Worm (Caenorhabditis elegans) whole organism, midembryonic: ENCODE measurements around the gene K09C4.1.

Experiments used
- T22C8.4 ChIP-seq: fragments of 200-800 bp; sonication (Bioruptor generic); IDR thresholded peaks from 2 replicates; pipeline ENCODE4 v1.3.6; 2022; ENCODE audit warnings: missing genetic modification characterization, missing compliant biosample characterization
- cog-1 ChIP-seq: sonication (generic microtip); optimal IDR thresholded peaks from 2 replicates; lab custom pipeline; 2016; ENCODE audit warnings: missing genetic modification characterization, missing compliant biosample characterization
- flt-1 ChIP-seq: fragments of 200-800 bp; sonication (Bioruptor generic); IDR thresholded peaks from 2 replicates; pipeline ENCODE4 v1.3.6; 2022; ENCODE audit warnings: missing genetic modification characterization, missing compliant biosample characterization
- klf-2 ChIP-seq: fragments of 200-800 bp; sonication (Bioruptor generic); conservative IDR thresholded peaks from 2 replicates; pipeline ENCODE4 v1.3.6; 2022; ENCODE audit warnings: missing genetic modification reagents, missing genetic modification characterization, missing compliant biosample characterization
- med-1 ChIP-seq: sonication (generic microtip); optimal IDR thresholded peaks from 2 replicates; lab custom pipeline; 2017; ENCODE audit warnings: missing genetic modification characterization, mild to moderate bottlenecking, missing compliant biosample characterization, antibody characterized with exemption, missing genetic modification reagents; ENCODE audit not compliant: insufficient read depth
- ref-1 ChIP-seq: fragments of 200-800 bp; sonication (Bioruptor generic); conservative IDR thresholded peaks from 2 replicates; pipeline ENCODE4 v1.3.6; 2022; ENCODE audit warnings: missing genetic modification reagents, missing genetic modification characterization, missing compliant biosample characterization
- tab-1 ChIP-seq: fragments of 200-800 bp; sonication (Bioruptor generic); IDR thresholded peaks from 2 replicates; pipeline ENCODE4 v1.3.6; 2022; ENCODE audit warnings: missing genetic modification characterization, missing compliant biosample characterization
- ztf-23 ChIP-seq: fragments of 200-800 bp; sonication (Bioruptor generic); IDR thresholded peaks from 2 replicates; pipeline ENCODE4 v1.3.6; 2022; ENCODE audit warnings: missing genetic modification reagents, missing genetic modification characterization, missing compliant biosample characterization
- ztf-29 ChIP-seq: fragments of 200-800 bp; sonication (Bioruptor generic); IDR thresholded peaks from 2 replicates; pipeline ENCODE4 v1.3.6; 2022; ENCODE audit warnings: missing genetic modification reagents, missing genetic modification characterization, missing compliant biosample characterization

Gene K09C4.1

DNA sequence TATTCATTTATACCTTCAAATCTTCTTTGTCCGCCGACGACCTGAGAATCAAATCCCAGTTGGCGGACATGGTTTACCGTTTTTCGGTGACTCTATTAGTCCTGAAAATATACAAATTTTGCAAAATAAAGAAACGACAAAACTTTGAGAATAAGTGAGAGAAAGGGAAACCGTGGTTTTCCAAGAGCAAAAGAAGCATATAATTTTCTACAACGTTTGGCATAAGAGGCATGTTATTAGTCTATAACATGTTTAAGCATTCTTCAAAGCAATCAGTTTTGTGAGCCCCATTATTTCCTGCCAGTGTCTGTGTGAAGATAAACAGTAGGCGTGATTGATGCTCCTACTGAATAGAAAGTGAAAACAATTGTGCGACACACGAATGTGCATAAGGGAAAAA, 18.6 kb upstream of the K09C4.1 start, which contains the start of gene K09C4.10:
Gene K09C4.10, minus strand, starts transcription at position 101 of the 400 bp plus-strand sequence.
- TF ChIP-seq ztf-23 (GFP tag; lab: Robert Waterston, UW) (no peak), cog-1 (tag; lab: Kevin White, UChicago) (no peak), tab-1 (GFP tag; lab: Robert Waterston, UW) (no peak), med-1 (no peak), ztf-29 (GFP tag; lab: Robert Waterston, UW) (no peak), flt-1 (GFP tag; lab: Robert Waterston, UW) (no peak), klf-2 (GFP tag; lab: Robert Waterston, UW) (no peak), T22C8.4 (GFP tag; lab: Robert Waterston, UW) (no peak), ref-1 (GFP tag; lab: Robert Waterston, UW) (no peak)

- no peak for TF ChIP-seq med-1
- no peak for TF ChIP-seq tab-1 (GFP tag; lab: Robert Waterston, UW)
- TF ChIP-seq klf-2 (GFP tag; lab: Robert Waterston, UW) = no peak
- no peak for TF ChIP-seq flt-1 (GFP tag; lab: Robert Waterston, UW)
- TF ChIP-seq ztf-29 (GFP tag; lab: Robert Waterston, UW) = no peak
- no peak for TF ChIP-seq ztf-23 (GFP tag; lab: Robert Waterston, UW)
- TF ChIP-seq T22C8.4 (GFP tag; lab: Robert Waterston, UW) = no peak
- TF ChIP-seq cog-1 (tag; lab: Kevin White, UChicago) = no peak
- no peak for TF ChIP-seq ref-1 (GFP tag; lab: Robert Waterston, UW)
Observed at ce11 chrX:3282306-3282705, 16.4 kb upstream of the K09C4.1 start, which contains the start of gene K09C4.5. K09C4.5 (plus strand) TSS chrX:3282631.

DNA sequence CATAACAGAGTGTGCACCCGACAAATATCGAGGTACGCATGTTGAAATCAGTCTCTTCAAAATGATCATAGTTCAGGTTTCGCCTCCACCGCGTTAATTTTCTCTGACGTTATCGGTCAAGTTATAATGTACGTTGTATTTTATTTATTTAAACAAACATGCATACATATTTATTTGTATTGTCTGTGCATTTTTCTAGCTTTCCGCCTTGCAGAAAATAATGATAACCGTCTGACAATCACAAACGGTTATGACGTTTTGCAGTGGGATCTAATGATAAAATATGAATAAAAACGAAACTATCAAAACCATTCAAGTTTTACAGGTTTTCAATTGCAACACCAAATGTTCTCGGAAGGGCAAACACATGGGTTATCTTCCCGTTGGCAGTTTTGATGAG, 15.5 kb upstream of the K09C4.1 start:
- TF ChIP-seq cog-1 (tag; lab: Kevin White, UChicago) (no peak), tab-1 (GFP tag; lab: Robert Waterston, UW) (no peak), ztf-29 (GFP tag; lab: Robert Waterston, UW) (no peak), ref-1 (GFP tag; lab: Robert Waterston, UW) (no peak), T22C8.4 (GFP tag; lab: Robert Waterston, UW) (no peak), flt-1 (GFP tag; lab: Robert Waterston, UW) (no peak), med-1 (no peak), klf-2 (GFP tag; lab: Robert Waterston, UW) (no peak), ztf-23 (GFP tag; lab: Robert Waterston, UW) (no peak)

ce11 chrX:3284967-3285366, 13.7 kb upstream of the K09C4.1 start:
- TF ChIP-seq med-1 (no peak), tab-1 (GFP tag; lab: Robert Waterston, UW) (no peak), ztf-29 (GFP tag; lab: Robert Waterston, UW) (no peak)

ce11 chrX:3285448-3285847, 13.2 kb upstream of the K09C4.1 start:
- TF ChIP-seq klf-2 (GFP tag; lab: Robert Waterston, UW) = no peak
- TF ChIP-seq ztf-29 (GFP tag; lab: Robert Waterston, UW) = no peak

ce11 chrX:3289183-3289582, 9.5 kb upstream of the K09C4.1 start, which contains the start of gene K09C4.4:
K09C4.4 (plus strand) TSS chrX:3289483.
- TF ChIP-seq flt-1 (GFP tag; lab: Robert Waterston, UW) (no peak), ztf-29 (GFP tag; lab: Robert Waterston, UW) (no peak), ref-1 (GFP tag; lab: Robert Waterston, UW) (no peak), klf-2 (GFP tag; lab: Robert Waterston, UW) (no peak), med-1 (no peak), ztf-23 (GFP tag; lab: Robert Waterston, UW) (no peak), tab-1 (GFP tag; lab: Robert Waterston, UW) (no peak), cog-1 (tag; lab: Kevin White, UChicago) (no peak), T22C8.4 (GFP tag; lab: Robert Waterston, UW) (no peak)

DNA sequence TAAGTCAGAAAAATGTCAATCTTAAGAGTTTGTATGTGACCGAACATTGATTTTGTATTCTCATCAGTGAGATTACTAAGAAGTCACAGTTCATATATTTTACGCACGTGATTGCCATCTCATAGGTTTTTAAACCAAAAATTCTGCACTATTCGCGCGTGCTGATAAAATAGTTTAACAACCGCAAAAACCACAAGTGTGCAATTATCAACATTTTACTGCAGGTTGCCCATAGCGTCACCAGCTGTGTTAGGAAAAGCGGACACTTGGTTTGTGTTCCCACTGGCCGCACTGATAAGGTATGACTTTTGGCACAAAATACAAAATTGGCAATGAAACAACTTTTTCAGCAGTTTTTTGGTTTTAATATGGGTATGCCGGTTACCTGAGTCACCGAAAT, 8.5 kb upstream of the K09C4.1 start:
- TF ChIP-seq T22C8.4 (GFP tag; lab: Robert Waterston, UW) (no peak), flt-1 (GFP tag; lab: Robert Waterston, UW) (no peak), cog-1 (tag; lab: Kevin White, UChicago) (no peak), ref-1 (GFP tag; lab: Robert Waterston, UW) (no peak), klf-2 (GFP tag; lab: Robert Waterston, UW) (no peak), ztf-23 (GFP tag; lab: Robert Waterston, UW) (no peak), med-1 (no peak), ztf-29 (GFP tag; lab: Robert Waterston, UW) (no peak), tab-1 (GFP tag; lab: Robert Waterston, UW) (no peak)

DNA sequence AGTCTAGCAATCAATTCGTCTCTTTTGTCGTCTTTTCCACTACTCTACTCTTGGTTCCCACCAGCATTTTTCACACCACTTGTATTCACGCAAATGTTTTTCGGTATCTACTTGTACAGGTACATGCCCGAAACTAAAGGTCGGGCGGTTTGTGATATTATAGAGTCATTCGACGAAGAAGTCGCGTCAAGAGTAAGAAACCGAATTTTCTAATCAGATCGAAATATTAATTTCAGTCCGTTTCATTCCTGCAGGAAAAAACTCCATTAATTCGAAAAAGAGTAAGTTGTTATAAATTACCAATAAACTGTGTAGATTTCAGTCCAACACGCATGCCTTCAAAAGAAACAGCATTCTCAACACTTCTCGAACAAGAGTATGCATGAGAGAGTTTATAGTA, 6.7 kb upstream of the K09C4.1 start:
- no peak for TF ChIP-seq ref-1 (GFP tag; lab: Robert Waterston, UW)
- no peak for TF ChIP-seq med-1
- TF ChIP-seq flt-1 (GFP tag; lab: Robert Waterston, UW) = no peak
- no peak for TF ChIP-seq ztf-23 (GFP tag; lab: Robert Waterston, UW)
- no peak for TF ChIP-seq tab-1 (GFP tag; lab: Robert Waterston, UW)
- TF ChIP-seq ztf-29 (GFP tag; lab: Robert Waterston, UW) = no peak

DNA sequence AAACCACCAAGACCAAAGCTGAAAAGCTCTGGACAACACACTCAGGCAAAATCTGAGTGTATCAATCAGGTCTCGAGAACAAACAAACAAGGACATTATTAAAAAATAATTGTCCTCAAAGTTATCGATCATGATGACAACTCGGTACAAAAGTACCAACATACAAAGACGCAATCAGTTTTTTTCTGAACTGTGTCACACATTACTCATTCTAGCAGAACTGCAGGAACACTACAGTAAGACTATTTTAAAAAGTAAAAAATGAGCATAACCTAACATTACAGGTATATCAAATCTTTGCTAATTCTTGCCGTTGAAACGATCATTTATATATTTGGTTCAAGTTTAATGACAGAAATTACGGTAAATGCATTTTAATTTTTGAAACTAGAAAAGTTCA, 2.5 kb upstream of the K09C4.1 start, which contains the start of gene K09C4.2:
Gene K09C4.2, plus strand, starts transcription at position 301 of the 400 bp plus-strand sequence.
- no peak for TF ChIP-seq ztf-29 (GFP tag; lab: Robert Waterston, UW)
- no peak for TF ChIP-seq ref-1 (GFP tag; lab: Robert Waterston, UW)
- no peak for TF ChIP-seq cog-1 (tag; lab: Kevin White, UChicago)
- TF ChIP-seq klf-2 (GFP tag; lab: Robert Waterston, UW) = no peak
- no peak for TF ChIP-seq flt-1 (GFP tag; lab: Robert Waterston, UW)
- TF ChIP-seq T22C8.4 (GFP tag; lab: Robert Waterston, UW) = no peak
- TF ChIP-seq ztf-23 (GFP tag; lab: Robert Waterston, UW) = no peak
- no peak for TF ChIP-seq tab-1 (GFP tag; lab: Robert Waterston, UW)
- no peak for TF ChIP-seq med-1

DNA sequence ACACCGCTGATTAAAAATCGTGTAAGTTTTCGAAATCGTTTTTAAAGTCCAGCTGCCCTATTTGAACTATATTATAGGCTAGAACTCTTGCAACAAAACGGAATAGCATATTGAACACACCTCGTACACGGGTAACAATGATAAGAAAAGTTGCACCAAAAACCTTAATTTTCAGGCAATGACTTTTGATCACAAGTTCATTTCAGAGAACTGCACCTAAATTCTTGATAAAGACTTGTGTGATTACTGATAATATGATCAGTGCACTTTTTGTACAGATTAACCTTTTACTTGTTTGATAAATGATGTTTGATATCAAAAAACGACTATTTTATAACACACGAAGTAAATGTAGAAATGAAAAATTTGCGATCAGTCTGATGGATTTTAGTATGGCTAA, 870 bp upstream of the K09C4.1 start:
- TF ChIP-seq tab-1 (GFP tag; lab: Robert Waterston, UW) = no peak
- no peak for TF ChIP-seq med-1
- TF ChIP-seq flt-1 (GFP tag; lab: Robert Waterston, UW) = no peak
- no peak for TF ChIP-seq T22C8.4 (GFP tag; lab: Robert Waterston, UW)
- no peak for TF ChIP-seq klf-2 (GFP tag; lab: Robert Waterston, UW)
- no peak for TF ChIP-seq ztf-23 (GFP tag; lab: Robert Waterston, UW)
- TF ChIP-seq ztf-29 (GFP tag; lab: Robert Waterston, UW) = no peak
- TF ChIP-seq ref-1 (GFP tag; lab: Robert Waterston, UW) = no peak
- TF ChIP-seq cog-1 (tag; lab: Kevin White, UChicago) = no peak
